Worm (Caenorhabditis elegans) whole organism, young adult: ENCODE data around the gene F36H5.13.

Experiments used
- B0035.1 ChIP-seq: sonication (generic microtip); optimal IDR thresholded peaks from 2 replicates; lab custom pipeline; 2016; ENCODE audit warnings: missing genetic modification characterization, mild to moderate bottlenecking, missing compliant biosample characterization, missing genotype, missing genetic modification reagents
- B0261.1 ChIP-seq: sonication (generic microtip); optimal IDR thresholded peaks from 2 replicates; lab custom pipeline; 2016; ENCODE audit warnings: mild to moderate bottlenecking, missing genetic modification characterization, moderate library complexity, missing compliant biosample characterization
- B0336.3 ChIP-seq: fragments of 200-800 bp; sonication (Bioruptor generic); IDR thresholded peaks from 2 replicates; pipeline ENCODE4 v1.3.6; 2022; ENCODE audit warnings: missing genetic modification characterization, missing compliant biosample characterization
- F37B4.10 ChIP-seq: fragments of 200-800 bp; sonication (Bioruptor generic); IDR thresholded peaks from 2 replicates; pipeline ENCODE4 v1.3.6; 2022; ENCODE audit warnings: missing genetic modification characterization, missing compliant biosample characterization
- F57A8.1 ChIP-seq: fragments of 200-800 bp; sonication (Bioruptor generic); optimal IDR thresholded peaks from 2 replicates; lab custom pipeline; 2018; ENCODE audit warnings: mild to moderate bottlenecking, missing genetic modification characterization, moderate library complexity, missing compliant biosample characterization
- K12H6.12 ChIP-seq: fragments of 200-800 bp; sonication (Bioruptor generic); optimal IDR thresholded peaks from 2 replicates; lab custom pipeline; 2018; ENCODE audit warnings: mild to moderate bottlenecking, missing genetic modification characterization, missing compliant biosample characterization
- Y56A3A.18 ChIP-seq: fragments of 200-800 bp; sonication (Bioruptor generic); IDR thresholded peaks from 2 replicates; pipeline ENCODE4 v1.3.6; 2022; ENCODE audit warnings: missing genetic modification reagents, missing genetic modification characterization, missing compliant biosample characterization
- aptf-2 ChIP-seq: fragments of 200-800 bp; sonication (Bioruptor generic); conservative IDR thresholded peaks from 2 replicates; pipeline ENCODE4 v1.3.6; 2022; ENCODE audit warnings: missing genetic modification reagents, missing genetic modification characterization, missing compliant biosample characterization
- athp-1 ChIP-seq: sonication (generic microtip); optimal IDR thresholded peaks from 2 replicates; lab custom pipeline; 2017; ENCODE audit warnings: mild to moderate bottlenecking, missing genetic modification characterization, missing compliant biosample characterization
- ceh-79 ChIP-seq: sonication (generic microtip); optimal IDR thresholded peaks from 2 replicates; lab custom pipeline; 2017; ENCODE audit warnings: mild to moderate bottlenecking, missing genetic modification characterization, missing compliant biosample characterization
- dpff-1 ChIP-seq: sonication (generic microtip); optimal IDR thresholded peaks from 2 replicates; lab custom pipeline; 2017; ENCODE audit warnings: mild to moderate bottlenecking, missing genetic modification characterization, missing compliant biosample characterization
- efl-1 ChIP-seq: fragments of 150-350 bp; optimal IDR thresholded peaks from 2 replicates; lab custom pipeline; 2014; ENCODE audit warnings: missing biosample characterization, missing genetic modification reagents, missing genetic modification characterization
- hmg-20 ChIP-seq: fragments of 200-800 bp; sonication (Bioruptor generic); IDR thresholded peaks from 2 replicates; pipeline ENCODE4 v1.3.6; 2022; ENCODE audit warnings: missing genetic modification reagents, missing genetic modification characterization, missing compliant biosample characterization
- lin-26 ChIP-seq: fragments of 200-800 bp; sonication (Bioruptor generic); IDR thresholded peaks from 2 replicates; pipeline ENCODE4 v1.3.6; 2022; ENCODE audit warnings: missing genetic modification reagents, missing genetic modification characterization, missing compliant biosample characterization
- madf-3 ChIP-seq: fragments of 200-800 bp; sonication (Bioruptor generic); IDR thresholded peaks from 2 replicates; pipeline ENCODE4 v1.3.6; 2022; ENCODE audit warnings: missing genetic modification reagents, missing genetic modification characterization, missing compliant biosample characterization
- mcd-1 ChIP-seq: fragments of 200-800 bp; sonication (Bioruptor generic); IDR thresholded peaks from 2 replicates; pipeline ENCODE4 v1.3.6; 2022; ENCODE audit warnings: missing genetic modification reagents, missing genetic modification characterization, missing compliant biosample characterization
- mxl-1 ChIP-seq: sonication (generic microtip); optimal IDR thresholded peaks from 2 replicates; lab custom pipeline; 2016; ENCODE audit warnings: missing genetic modification characterization, missing compliant biosample characterization
- nfya-1 ChIP-seq: sonication (generic microtip); optimal IDR thresholded peaks from 2 replicates; lab custom pipeline; 2017; ENCODE audit warnings: antibody characterized with exemption, missing compliant biosample characterization, missing genetic modification characterization, borderline replicate concordance; ENCODE audit not compliant: insufficient read depth
- nhr-90 ChIP-seq: sonication (generic microtip); optimal IDR thresholded peaks from 2 replicates; lab custom pipeline; 2016; ENCODE audit warnings: missing genotype, mild to moderate bottlenecking, missing genetic modification characterization, missing compliant biosample characterization
- pbrm-1 ChIP-seq: fragments of 200-800 bp; sonication (Bioruptor generic); IDR thresholded peaks from 2 replicates; pipeline ENCODE4 v1.3.6; 2022; ENCODE audit warnings: missing genetic modification reagents, missing genetic modification characterization, missing compliant biosample characterization
- pha-4 ChIP-seq: fragments of 150-350 bp; sonication (generic microtip); optimal IDR thresholded peaks from 2 replicates; lab custom pipeline; 2014; ENCODE audit warnings: missing biosample characterization, missing genetic modification reagents, missing genetic modification characterization
- rec-8 ChIP-seq, 2 experiments: sonication (generic microtip); optimal IDR thresholded peaks; 2 replicates each; lab custom pipeline; 2016; ENCODE audit warnings: mild to moderate bottlenecking in 2 of 2, missing genetic modification characterization in 2 of 2, missing genetic modification reagents in 2 of 2, missing genotype in 2 of 2, missing biosample characterization in 1 of 2, missing compliant biosample characterization in 1 of 2, moderate library complexity in 1 of 2
- rpc-1 ChIP-seq, 2 experiments: fragments of 150-350 bp in 1 of 2; sonication (generic microtip) in 1 of 2; optimal IDR thresholded peaks; 2 replicates each; lab custom pipeline; 2014 to 2018; ENCODE audit warnings: missing biosample characterization in 1 of 2, missing genetic modification characterization in 1 of 2, missing genetic modification reagents in 1 of 2, missing genotype in 1 of 2
- snpc-4 ChIP-seq, 5 experiments: fragments of 150-350 bp in 1 of 5; sonication (generic microtip) in 4 of 5; optimal IDR thresholded peaks; 2 replicates each; lab custom pipeline; 2014 to 2018; ENCODE audit warnings: missing genetic modification characterization in 5 of 5, missing biosample characterization in 3 of 5, antibody characterized with exemption in 2 of 5, mild to moderate bottlenecking in 2 of 5, missing compliant biosample characterization in 2 of 5, missing genotype in 2 of 5, moderate library complexity in 2 of 5, missing genetic modification reagents in 1 of 5
- somi-1 ChIP-seq: fragments of 200-800 bp; sonication (Bioruptor generic); optimal IDR thresholded peaks from 2 replicates; lab custom pipeline; 2018; ENCODE audit warnings: mild to moderate bottlenecking, missing genetic modification characterization, missing compliant biosample characterization
- tbp1 ChIP-seq: fragments of 200-800 bp; sonication (Bioruptor generic); optimal IDR thresholded peaks from 2 replicates; lab custom pipeline; 2018; ENCODE audit warnings: mild to moderate bottlenecking, missing genetic modification characterization, missing compliant biosample characterization
- zfh-2 ChIP-seq: fragments of 200-800 bp; sonication (Bioruptor generic); conservative IDR thresholded peaks from 2 replicates; pipeline ENCODE4 v1.3.6; 2022; ENCODE audit warnings: missing genetic modification reagents, missing genetic modification characterization, missing compliant biosample characterization
- ztf-18 ChIP-seq: sonication (generic microtip); optimal IDR thresholded peaks from 2 replicates; lab custom pipeline; 2016; ENCODE audit warnings: missing genotype, mild to moderate bottlenecking, missing genetic modification characterization, missing compliant biosample characterization
- ztf-22 ChIP-seq: fragments of 200-800 bp; sonication (Bioruptor generic); optimal IDR thresholded peaks from 2 replicates; lab custom pipeline; 2018; ENCODE audit warnings: mild to moderate bottlenecking, missing genetic modification characterization, moderate library complexity, missing compliant biosample characterization
- ztf-28 ChIP-seq: fragments of 200-800 bp; sonication (Bioruptor generic); IDR thresholded peaks from 2 replicates; pipeline ENCODE4 v1.3.6; 2022; ENCODE audit warnings: missing genetic modification reagents, missing genetic modification characterization, missing compliant biosample characterization

The F36H5.13 gene

ce11 chrII:1712938-1713337, 37.4 kb downstream of the F36H5.13 start, which contains the start of gene btb-7:
TSS of gene btb-7 (plus strand) at chrII:1713238.
- no peak for TF ChIP-seq F37B4.10
- TF ChIP-seq efl-1 = peak; percentile 47
- TF ChIP-seq madf-3 (GFP tag; lab: Robert Waterston, UW) = no peak

- TF ChIP-seq aptf-2 = peak; percentile 81
- TF ChIP-seq hmg-20 (GFP tag; lab: Robert Waterston, UW) = no peak
These were observed 40.4 kb downstream of the F36H5.13 start, which contains the start of gene fbxa-184 for ce11 chrII:1709959-1710358. TSS of gene fbxa-184 (plus strand) at chrII:1710259.

DNA sequence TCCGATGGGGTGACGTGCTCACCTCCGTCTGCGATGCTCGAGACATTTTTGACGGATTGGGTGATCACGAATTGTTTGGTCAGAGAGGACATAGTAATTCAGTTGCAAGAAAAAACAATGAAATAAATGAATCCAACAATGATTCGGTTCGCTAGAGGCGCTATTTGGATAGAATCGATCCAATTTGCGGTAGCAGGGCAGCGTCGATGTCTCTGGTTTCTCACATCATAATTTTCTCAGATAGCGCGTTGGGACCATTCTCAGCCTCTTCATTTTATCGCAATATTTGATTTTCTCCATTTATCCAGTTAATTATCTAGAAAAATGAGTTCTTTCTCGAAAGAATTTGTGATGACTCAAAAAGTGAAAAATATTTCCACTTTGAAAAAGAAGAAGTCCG, 43.9 kb downstream of the F36H5.13 start, which contains the start of gene sdz-18:
Gene sdz-18 (minus strand): TSS at position 101 of the 400 bp plus-strand sequence.
- TF ChIP-seq ztf-22 (GFP tag; lab: Kevin White, UChicago) (no peak), ztf-28 (GFP tag; lab: Robert Waterston, UW) (no peak), mcd-1 (GFP tag; lab: Robert Waterston, UW) (no peak), aptf-2 (no peak), ztf-18 (tag; lab: Kevin White, UChicago) (no peak), F57A8.1 (no peak), B0336.3 (GFP tag; lab: Robert Waterston, UW) (no peak), nfya-1 (no peak), dpff-1 (tag; lab: Kevin White, UChicago) (no peak), snpc-4 (GFP tag; optimal IDR thresholded peaks at IDR 0.05; lab: Kevin White, UChicago) (no peak), snpc-4 (tag; optimal IDR thresholded peaks at IDR 0.05; lab: Kevin White, UChicago) (no peak), pbrm-1 (GFP tag; lab: Robert Waterston, UW) (no peak), zfh-2 (GFP tag; lab: Robert Waterston, UW) (no peak), rec-8 (tag; optimal IDR thresholded peaks at IDR 0.05; lab: Kevin White, UChicago) (no peak), Y56A3A.18 (no peak)
- TF ChIP-seq, all 124 proteins: peak for 0

DNA sequence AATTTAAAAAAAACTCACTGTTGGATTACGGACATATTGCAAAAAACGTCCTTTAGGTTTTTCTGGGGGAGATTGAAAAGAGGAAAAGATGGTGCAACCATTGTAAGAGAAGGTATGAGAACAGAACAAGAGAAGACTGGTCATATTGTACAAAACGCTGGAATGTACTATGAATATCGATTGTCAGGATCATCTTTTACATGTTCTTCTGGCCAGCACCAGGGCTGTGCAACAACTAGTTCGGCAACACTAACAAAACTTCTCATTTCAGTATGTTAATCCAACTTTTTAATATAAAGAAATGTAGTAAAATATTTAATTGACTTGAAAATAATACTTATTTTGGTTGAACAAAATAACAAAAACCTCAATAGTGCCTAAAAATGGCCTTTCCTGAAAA, 47.0 kb downstream of the F36H5.13 start, which contains the start of gene fbxb-47:
Gene fbxb-47 (minus strand): TSS at position 101 of the 400 bp plus-strand sequence.
- TF ChIP-seq athp-1 (tag; lab: Kevin White, UChicago) = no peak
- no peak for TF ChIP-seq K12H6.12 (tag; lab: Kevin White, UChicago)
- no peak for TF ChIP-seq B0035.1 (tag; lab: Kevin White, UChicago)
- TF ChIP-seq somi-1 = no peak
- TF ChIP-seq pha-4 = no peak
- no peak for TF ChIP-seq ceh-79
- no peak for TF ChIP-seq nhr-90
- no peak for TF ChIP-seq mxl-1 (tag; lab: Kevin White, UChicago)

DNA sequence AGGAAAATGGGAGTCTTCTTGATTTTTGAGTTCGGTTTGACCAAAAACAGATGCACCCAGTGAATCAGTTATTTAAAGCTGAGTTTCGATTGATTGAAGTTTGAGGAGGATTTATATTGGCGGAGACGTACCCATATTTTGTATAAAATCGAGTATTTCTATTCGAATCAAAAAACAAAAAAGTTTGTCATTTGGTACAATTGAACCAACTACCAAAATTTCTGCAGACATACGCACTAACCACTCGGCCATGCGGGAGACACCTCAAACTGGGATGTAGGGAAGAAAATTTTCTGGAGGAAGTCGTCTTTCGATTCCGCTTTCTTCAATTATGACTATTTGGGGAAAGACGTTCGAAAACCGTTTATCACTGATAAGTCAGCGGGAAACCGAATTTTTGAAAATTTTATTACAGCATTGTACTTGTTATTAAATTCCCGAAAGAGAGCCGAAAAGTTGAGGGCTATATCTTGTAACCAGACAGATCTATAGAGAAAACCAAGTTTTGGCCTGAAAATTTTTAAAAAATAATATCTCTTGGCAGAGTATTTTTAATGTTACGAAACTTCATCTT, 49.7 kb downstream of the F36H5.13 start:
- TF ChIP-seq rpc-1 (optimal IDR thresholded peaks at IDR 0.05; lab: Kevin White, UChicago) (peak; percentile 32), rpc-1 (tag; optimal IDR thresholded peaks at IDR 0.05; lab: Kevin White, UChicago) (peak; percentile 66), B0261.1 (tag; lab: Kevin White, UChicago) (peak; percentile 59), tbp1 (GFP tag; lab: Kevin White, UChicago) (peak; percentile 76), lin-26 (GFP tag; lab: Robert Waterston, UW) (peak; percentile 61; the same call in 1 of the 2 replicates)
